Worm (Caenorhabditis elegans): ENCODE measurements around the gene srd-12.

DNA sequence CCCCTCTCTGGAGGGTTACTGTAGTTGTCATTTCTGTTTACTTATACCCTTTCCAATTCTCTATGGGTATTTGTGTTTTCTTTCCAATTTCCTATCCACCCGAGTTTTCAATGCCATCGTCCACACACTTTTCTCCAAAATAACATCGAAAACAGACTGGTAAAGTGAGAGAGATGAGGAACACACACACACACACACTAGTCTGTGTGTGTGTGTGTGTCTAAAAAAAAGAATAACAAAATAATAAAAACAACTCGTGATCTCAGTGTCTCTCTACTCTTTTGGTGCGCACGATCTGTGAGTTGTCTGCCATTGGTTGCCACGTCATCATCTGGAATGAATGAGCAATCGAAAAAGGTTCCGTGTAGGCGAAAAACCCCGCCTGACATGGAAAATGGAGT is 43.7 kb downstream of the srd-12 start:
- TF ChIP-seq W03F9.2 (tag; optimal IDR thresholded peaks at IDR 0.05): no peak
- no peak for TF ChIP-seq him-1 (tag; optimal IDR thresholded peaks at IDR 0.05)
- TF ChIP-seq dao-5 (tag; optimal IDR thresholded peaks at IDR 0.05): no peak

Measured in whole organism, L4/young adult.